Fruit fly (Drosophila melanogaster): ENCODE measurements around the gene CG33177.
A peak's percentile ranks its signal among the peaks of the same experiment; 100 is the strongest.

Gene CG33177

DNA sequence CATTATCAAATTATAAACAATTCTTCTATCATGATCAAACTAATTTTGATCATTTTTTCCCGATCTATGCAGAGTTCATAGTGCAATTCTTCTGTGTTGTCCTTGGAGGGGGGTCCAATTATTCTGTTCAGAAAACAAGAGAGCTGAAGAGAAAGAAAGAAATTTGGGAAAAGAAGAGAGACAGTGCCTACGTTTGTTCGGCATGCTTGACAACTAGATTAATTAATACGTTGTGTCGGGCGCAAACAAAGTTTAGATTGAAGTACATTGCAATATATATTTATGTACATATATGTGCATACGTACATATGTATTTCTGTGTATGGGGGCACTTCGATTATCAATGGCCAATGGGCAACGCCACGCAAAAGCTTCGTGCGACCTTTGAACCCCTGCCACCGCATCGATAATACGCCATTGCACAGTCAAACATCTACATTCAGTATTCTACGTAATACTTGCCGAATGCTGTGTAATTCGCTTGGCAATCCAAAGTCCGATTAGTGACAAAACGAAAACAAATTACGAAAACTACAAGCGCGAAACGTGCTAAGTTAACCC lies 3.5 kb upstream of the CG33177 start (continued):
- TF ChIP-seq CG7556 (GFP tag; optimal IDR thresholded peaks at IDR 0.05): no peak

DNA sequence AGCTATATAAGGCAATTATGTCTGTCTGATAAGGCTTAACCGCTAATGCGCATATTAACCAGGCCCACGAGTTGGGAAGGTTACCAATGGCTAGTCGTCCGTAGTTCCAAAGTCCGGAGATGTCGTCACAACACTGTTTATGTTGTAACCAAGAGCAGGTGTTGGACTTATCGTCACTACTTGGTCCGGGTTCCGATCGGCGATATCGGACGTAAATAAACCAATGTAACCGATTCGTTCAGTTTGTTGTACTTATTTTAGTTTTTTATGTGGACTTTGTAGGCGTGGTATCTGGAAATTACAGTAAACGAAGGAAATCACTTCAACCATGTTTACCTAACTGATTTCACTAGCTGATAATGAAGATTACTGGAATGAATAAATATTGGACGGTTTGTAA lies 2.8 kb upstream of the CG33177 start:
- TF ChIP-seq Sox100B (GFP tag; optimal IDR thresholded peaks at IDR 0.05) (peak; percentile 35), Hr51 (GFP tag; optimal IDR thresholded peaks at IDR 0.05) (no peak), CG32767 (GFP tag; IDR thresholded peaks at IDR 0.05) (no peak), CG4707 (GFP tag; optimal IDR thresholded peaks at IDR 0.05) (peak; percentile 28), Hmr (GFP tag; optimal IDR thresholded peaks at IDR 0.05) (peak; percentile 0), CG10321 (GFP tag; IDR thresholded peaks at IDR 0.05) (no peak), da (GFP tag; optimal IDR thresholded peaks at IDR 0.05) (no peak), CG15269 (tag; optimal IDR thresholded peaks at IDR 0.05) (peak; percentile 12), wor (GFP tag; IDR thresholded peaks at IDR 0.05) (no peak), kni (GFP tag; optimal IDR thresholded peaks at IDR 0.05) (peak; percentile 65), Dp (GFP tag; optimal IDR thresholded peaks at IDR 0.05) (no peak), disco-r (GFP tag; optimal IDR thresholded peaks at IDR 0.05) (no peak), MESR4 (GFP tag; optimal IDR thresholded peaks at IDR 0.05) (no peak), vvl (GFP tag; IDR thresholded peaks at IDR 0.05) (no peak), Fer1 (GFP tag; optimal IDR thresholded peaks at IDR 0.05) (peak; percentile 21), CG13296 (GFP tag; optimal IDR thresholded peaks at IDR 0.05) (peak; percentile 55), CG8388 (GFP tag; optimal IDR thresholded peaks at IDR 0.05) (no peak), Hmx (GFP tag; optimal IDR thresholded peaks at IDR 0.05) (no peak), tna (GFP tag; IDR thresholded peaks at IDR 0.05; ENCODE audit: partially characterized antibody) (no peak), CG12071 (GFP tag; optimal IDR thresholded peaks at IDR 0.05) (no peak), CG16863 (GFP tag; optimal IDR thresholded peaks at IDR 0.05) (no peak), twi (tag; optimal IDR thresholded peaks at IDR 0.05) (no peak), Ada2b (GFP tag; IDR thresholded peaks at IDR 0.05) (no peak), nmo (GFP tag; optimal IDR thresholded peaks at IDR 0.05) (no peak), corto (GFP tag; optimal IDR thresholded peaks at IDR 0.05) (no peak), CG13123 (GFP tag; optimal IDR thresholded peaks at IDR 0.05) (no peak), CG7987 (GFP tag; optimal IDR thresholded peaks at IDR 0.05) (no peak), so (GFP tag; IDR thresholded peaks at IDR 0.05) (no peak), CG11696 (GFP tag; IDR thresholded peaks at IDR 0.05) (no peak), Atf-2 (GFP tag; optimal IDR thresholded peaks at IDR 0.05) (no peak), ham (GFP tag; IDR thresholded peaks at IDR 0.05) (no peak), CG12299 (tag; optimal IDR thresholded peaks at IDR 0.05) (peak; percentile 14), eve (GFP tag; optimal IDR thresholded peaks at IDR 0.05) (no peak), CG34376 (GFP tag; optimal IDR thresholded peaks at IDR 0.05) (peak; percentile 74), gsb-n (tag; optimal IDR thresholded peaks at IDR 0.05) (no peak), Ssrp (tag; optimal IDR thresholded peaks at IDR 0.05) (no peak), CG10209 (GFP tag; optimal IDR thresholded peaks at IDR 0.05) (peak; percentile 14), CG9727 (GFP tag; optimal IDR thresholded peaks at IDR 0.05) (no peak), Doc2 (GFP tag; IDR thresholded peaks at IDR 0.05) (no peak), CG2875 (GFP tag; optimal IDR thresholded peaks at IDR 0.05) (peak; percentile 38), Dip2 (GFP tag; IDR thresholded peaks at IDR 0.05) (no peak), CG8281 (tag; optimal IDR thresholded peaks at IDR 0.05) (no peak), cg (GFP tag; optimal IDR thresholded peaks at IDR 0.05) (no peak), tx (GFP tag; optimal IDR thresholded peaks at IDR 0.05) (no peak), tio (GFP tag; optimal IDR thresholded peaks at IDR 0.05) (no peak), psq (GFP tag; optimal IDR thresholded peaks at IDR 0.05) (no peak), Usf (GFP tag; optimal IDR thresholded peaks at IDR 0.05) (no peak), pho (GFP tag; optimal IDR thresholded peaks at IDR 0.05) (no peak)

All from whole organism, embryonic.